ENCODE assay signal across 3 fruit fly cellular contexts in the genomic region with DNA sequence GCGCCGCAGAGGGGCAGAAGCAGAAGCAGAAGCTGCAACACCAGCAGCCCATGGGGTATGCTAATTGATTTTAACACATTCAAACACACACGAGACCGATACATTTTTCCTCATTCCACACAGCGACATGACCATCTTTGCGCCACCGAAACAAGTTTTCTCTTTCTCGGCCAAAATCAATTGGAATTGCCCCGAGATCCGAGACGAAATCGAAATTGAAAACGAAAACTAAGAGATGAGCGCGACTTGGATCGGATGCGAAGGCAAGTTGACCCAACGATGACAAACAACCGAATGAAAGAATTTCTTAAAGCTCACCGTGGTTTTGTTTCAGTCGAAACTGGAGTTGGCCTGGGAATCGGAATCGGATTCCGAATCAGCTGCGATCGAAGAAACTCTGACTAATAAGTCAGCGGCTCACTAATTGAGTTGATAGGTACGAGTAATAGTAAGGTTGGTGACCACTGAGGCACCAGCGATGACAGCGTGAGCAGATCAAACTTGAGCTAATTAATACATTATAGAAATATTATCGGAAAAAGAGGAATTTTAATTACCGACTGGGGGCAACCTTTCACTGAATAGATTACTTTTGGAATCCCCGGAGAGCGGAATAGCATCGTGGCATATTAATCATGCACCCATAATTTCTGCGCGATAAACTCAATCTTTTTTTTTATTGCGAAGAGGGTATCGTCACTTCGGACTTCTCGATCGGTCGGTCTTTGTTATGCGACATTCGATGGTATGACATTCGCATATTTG.
TF ChIP-seq lines count a peak whose summit lies in the region.

Gene CG11619 (minus strand): TSS at position 269 of the 765 bp plus-strand sequence.

- TF ChIP-seq CTCF in whole organism, embryonic (GFP tag; optimal IDR thresholded peaks at IDR 0.05; lab: Kevin White, UChicago): no peak

TF ChIP-seq in whole organism, embryonic, 481 proteins besides CTCF, POLR2A, EP300 and RAD21:
- TF ChIP-seq Blimp-1 (GFP tag; optimal IDR thresholded peaks at IDR 0.05; lab: Kevin White, UChicago): peak; percentile 93
- 0 out of 4 replicates have a peak, but pooled peaks have one; percentile 20 for TF ChIP-seq Dll (GFP tag; IDR thresholded peaks at IDR 0.05; lab: Robert Waterston, UW; ENCODE audit: partially characterized antibody)
- no peak for TF ChIP-seq Stat92E (GFP tag; optimal IDR thresholded peaks at IDR 0.05; lab: Kevin White, UChicago)
- TF ChIP-seq otp (GFP tag; IDR thresholded peaks at IDR 0.05; lab: Robert Waterston, UW): peak; percentile 43; the same call in 1 of the 3 replicates
- TF ChIP-seq row (GFP tag; IDR thresholded peaks at IDR 0.05; lab: Robert Waterston, UW): peak; percentile 10; the same call in 1 of the 3 replicates
- peak; percentile 38 for TF ChIP-seq sens (GFP tag; lab: Kevin White, UChicago)
- peak in 1 of 2 experiments; percentile 44 for TF ChIP-seq Hr78 (GFP tag; optimal IDR thresholded peaks at IDR 0.05; lab: Kevin White, UChicago)
- peak; percentile 70; the same call in 2 of the 3 replicates for TF ChIP-seq CG6175 (GFP tag; IDR thresholded peaks at IDR 0.05; lab: Robert Waterston, UW)
- peak; percentile 32 for TF ChIP-seq Deaf1 (tag; optimal IDR thresholded peaks at IDR 0.05; lab: Kevin White, UChicago)
- no peak for TF ChIP-seq Ssrp (tag; optimal IDR thresholded peaks at IDR 0.05; lab: Kevin White, UChicago)
- TF ChIP-seq tup (GFP tag; optimal IDR thresholded peaks at IDR 0.05; lab: Kevin White, UChicago): no peak
- peak; percentile 17 for TF ChIP-seq BEAF-32 (GFP tag; optimal IDR thresholded peaks at IDR 0.05; lab: Kevin White, UChicago)
- TF ChIP-seq vvl (GFP tag; IDR thresholded peaks at IDR 0.05; lab: Robert Waterston, UW): 0 out of 2 replicates have a peak, but pooled peaks have one; percentile 37
- TF ChIP-seq Vsx1 (GFP tag; optimal IDR thresholded peaks at IDR 0.05; lab: Kevin White, UChicago): peak; percentile 8
- no peak for TF ChIP-seq CG32532 (GFP tag; IDR thresholded peaks at IDR 0.05; lab: Robert Waterston, UW)
- TF ChIP-seq CG12769 (tag; optimal IDR thresholded peaks at IDR 0.05; lab: Kevin White, UChicago): peak; percentile 34
- peak; percentile 88 for TF ChIP-seq pros (GFP tag; optimal IDR thresholded peaks at IDR 0.05; lab: Kevin White, UChicago)
- TF ChIP-seq sd (tag; optimal IDR thresholded peaks at IDR 0.05; lab: Kevin White, UChicago): peak; percentile 27
- TF ChIP-seq gem (tag; optimal IDR thresholded peaks at IDR 0.05; lab: Kevin White, UChicago): peak; percentile 10
- TF ChIP-seq kni (GFP tag; optimal IDR thresholded peaks at IDR 0.05; lab: Kevin White, UChicago): peak; percentile 48

TF ChIP-seq in whole organism, prepupa, 60 proteins besides CTCF, POLR2A, EP300 and RAD21 (continues in another document):
- TF ChIP-seq acj6 (GFP tag; optimal IDR thresholded peaks at IDR 0.05; lab: Kevin White, UChicago): peak; percentile 26
- TF ChIP-seq Sox102F (GFP tag; optimal IDR thresholded peaks at IDR 0.05; lab: Kevin White, UChicago): no peak
- no peak for TF ChIP-seq esn (GFP tag; optimal IDR thresholded peaks at IDR 0.05; lab: Kevin White, UChicago)
- TF ChIP-seq CG6792 (GFP tag; optimal IDR thresholded peaks at IDR 0.05; lab: Kevin White, UChicago): peak; percentile 12
- no peak for TF ChIP-seq CG11294 (GFP tag; IDR thresholded peaks at IDR 0.05; lab: Robert Waterston, UW)
- no peak for TF ChIP-seq CG32006 (GFP tag; optimal IDR thresholded peaks at IDR 0.05; lab: Kevin White, UChicago)
- no peak for TF ChIP-seq CG1621 (tag; optimal IDR thresholded peaks at IDR 0.05; lab: Kevin White, UChicago)
- no peak for TF ChIP-seq achi (GFP tag; optimal IDR thresholded peaks at IDR 0.05; lab: Kevin White, UChicago)
- TF ChIP-seq spab (GFP tag; optimal IDR thresholded peaks at IDR 0.05; lab: Kevin White, UChicago): no peak
- TF ChIP-seq ss (GFP tag; optimal IDR thresholded peaks at IDR 0.05; lab: Kevin White, UChicago): no peak
- TF ChIP-seq CG6163 (GFP tag; IDR thresholded peaks at IDR 0.05; lab: Robert Waterston, UW): no peak
- peak; percentile 19 for TF ChIP-seq CG3919 (GFP tag; optimal IDR thresholded peaks at IDR 0.05; lab: Kevin White, UChicago)
- TF ChIP-seq Smox (GFP tag; optimal IDR thresholded peaks at IDR 0.05; lab: Kevin White, UChicago): peak; percentile 37
- TF ChIP-seq Sox15 (GFP tag; optimal IDR thresholded peaks at IDR 0.05; lab: Kevin White, UChicago): peak; percentile 15
- TF ChIP-seq topi (GFP tag; optimal IDR thresholded peaks at IDR 0.05; lab: Kevin White, UChicago): peak; percentile 44
- no peak for TF ChIP-seq CG10631 (GFP tag; optimal IDR thresholded peaks at IDR 0.05; lab: Kevin White, UChicago)
- no peak for TF ChIP-seq Hr4 (GFP tag; optimal IDR thresholded peaks at IDR 0.05; lab: Kevin White, UChicago)
- no peak for TF ChIP-seq CG9139 (GFP tag; optimal IDR thresholded peaks at IDR 0.05; lab: Kevin White, UChicago)
- TF ChIP-seq CG4318 (GFP tag; optimal IDR thresholded peaks at IDR 0.05; lab: Kevin White, UChicago): no peak
- TF ChIP-seq fd59A (GFP tag; optimal IDR thresholded peaks at IDR 0.05; lab: Kevin White, UChicago): no peak
- no peak for TF ChIP-seq CG8319 (GFP tag; optimal IDR thresholded peaks at IDR 0.05; lab: Kevin White, UChicago)
- TF ChIP-seq svp (GFP tag; lab: Kevin White, UChicago): peak; percentile 85
- TF ChIP-seq vri (GFP tag; optimal IDR thresholded peaks at IDR 0.05; lab: Kevin White, UChicago): no peak
- no peak for TF ChIP-seq salr (GFP tag; optimal IDR thresholded peaks at IDR 0.05; lab: Kevin White, UChicago)
- TF ChIP-seq CG8632 (GFP tag; optimal IDR thresholded peaks at IDR 0.05; lab: Kevin White, UChicago): no peak
- TF ChIP-seq CG7368 (GFP tag; optimal IDR thresholded peaks at IDR 0.05; lab: Kevin White, UChicago): no peak
- TF ChIP-seq cyc (GFP tag; optimal IDR thresholded peaks at IDR 0.05; lab: Kevin White, UChicago): peak; percentile 10
- peak; percentile 0 for TF ChIP-seq CG34406 (GFP tag; optimal IDR thresholded peaks at IDR 0.05; lab: Kevin White, UChicago)
- TF ChIP-seq Ets21C (GFP tag; optimal IDR thresholded peaks at IDR 0.05; lab: Kevin White, UChicago): no peak
- TF ChIP-seq net (GFP tag; optimal IDR thresholded peaks at IDR 0.05; lab: Kevin White, UChicago): no peak
- no peak for TF ChIP-seq CG8119 (GFP tag; IDR thresholded peaks at IDR 0.05; lab: Robert Waterston, UW)
- no peak for TF ChIP-seq CG6808 (GFP tag; optimal IDR thresholded peaks at IDR 0.05; lab: Kevin White, UChicago)
- TF ChIP-seq Lpt (GFP tag; optimal IDR thresholded peaks at IDR 0.05; lab: Kevin White, UChicago): no peak

TF ChIP-seq in whole organism, wandering third instar larva, 38 proteins besides CTCF, POLR2A, EP300 and RAD21:
- TF ChIP-seq fru (GFP tag; optimal IDR thresholded peaks at IDR 0.05; lab: Kevin White, UChicago) (peak; percentile 1), foxo (GFP tag; optimal IDR thresholded peaks at IDR 0.05; lab: Kevin White, UChicago) (no peak), woc (GFP tag; optimal IDR thresholded peaks at IDR 0.05; lab: Kevin White, UChicago) (peak; percentile 29), Rel (GFP tag; optimal IDR thresholded peaks at IDR 0.05; lab: Kevin White, UChicago) (no peak), Rel (tag; optimal IDR thresholded peaks at IDR 0.05; lab: Kevin White, UChicago) (peak; percentile 48), ey (GFP tag; optimal IDR thresholded peaks at IDR 0.05; lab: Kevin White, UChicago) (peak; percentile 16), Jra (GFP tag; optimal IDR thresholded peaks at IDR 0.05; lab: Kevin White, UChicago) (no peak), OdsH (GFP tag; optimal IDR thresholded peaks at IDR 0.05; lab: Kevin White, UChicago) (no peak)

Comparison
In these comparisons a context has a peak if more than half of its experiments do, and no peak if none do; other contexts are left out.
1. Of the 7 proteins assayed by ChIP-seq in both whole organism, embryonic and whole organism, prepupa: peak only in whole organism, embryonic: none; only in whole organism, prepupa: Hr39; in both: Blimp-1; in neither: 5.